Fruit fly (Drosophila melanogaster): ENCODE results near the gene twin.

twin gene

dm6 chr3R:24271071-24271470, 49.3 kb upstream of the twin start, which contains the start of gene jar (continued):
- TF ChIP-seq sima (GFP tag; optimal IDR thresholded peaks at IDR 0.05) (no peak), Ada2b (GFP tag; IDR thresholded peaks at IDR 0.05) (no peak), CG17186 (GFP tag; optimal IDR thresholded peaks at IDR 0.05) (peak; percentile 99), CG4282 (GFP tag; optimal IDR thresholded peaks at IDR 0.05) (no peak), CG15601 (tag; optimal IDR thresholded peaks at IDR 0.05) (peak; percentile 37), ap (GFP tag; IDR thresholded peaks at IDR 0.05) (no peak), Lim3 (GFP tag; IDR thresholded peaks at IDR 0.05) (no peak), fd102C (GFP tag; optimal IDR thresholded peaks at IDR 0.05) (peak; percentile 21), PHDP (tag; optimal IDR thresholded peaks at IDR 0.05) (peak; percentile 46), CG3726 (GFP tag; IDR thresholded peaks at IDR 0.05) (no peak), Gsc (GFP tag; IDR thresholded peaks at IDR 0.05) (no peak), nmo (GFP tag; optimal IDR thresholded peaks at IDR 0.05) (peak; percentile 45), CG13287 (GFP tag; IDR thresholded peaks at IDR 0.05; ENCODE audit: partially characterized antibody) (peak; percentile 95), pb (GFP tag; optimal IDR thresholded peaks at IDR 0.05) (peak; percentile 28), grau (tag; optimal IDR thresholded peaks at IDR 0.05) (peak; percentile 43), jing (GFP tag; optimal IDR thresholded peaks at IDR 0.05) (no peak), odd (GFP tag; optimal IDR thresholded peaks at IDR 0.05) (peak; percentile 22), CG3407 (GFP tag; optimal IDR thresholded peaks at IDR 0.05) (no peak), CG6813 (GFP tag; optimal IDR thresholded peaks at IDR 0.05) (peak; percentile 7), psq (GFP tag; optimal IDR thresholded peaks at IDR 0.05) (no peak), nerfin-2 (GFP tag; IDR thresholded peaks at IDR 0.05; ENCODE audit: partially characterized antibody) (peak; percentile 54; the same call in 1 of the 2 replicates), gce (GFP tag; IDR thresholded peaks at IDR 0.05) (no peak; the same call in 2 of the 3 replicates), knrl (GFP tag; IDR thresholded peaks at IDR 0.05; ENCODE audit: partially characterized antibody) (peak; percentile 88), HLH3B (GFP tag; IDR thresholded peaks at IDR 0.05) (peak; percentile 9; the same call in 1 of the 2 replicates), Sry-β (GFP tag; optimal IDR thresholded peaks at IDR 0.05) (peak; percentile 42), pnt (GFP tag; optimal IDR thresholded peaks at IDR 0.05) (no peak), p53 (GFP tag; optimal IDR thresholded peaks at IDR 0.05) (no peak), Vsx1 (GFP tag; optimal IDR thresholded peaks at IDR 0.05) (peak; percentile 12), CG3281 (GFP tag; optimal IDR thresholded peaks at IDR 0.05) (peak; percentile 30), CG4730 (GFP tag; IDR thresholded peaks at IDR 0.05) (no peak), Usf (GFP tag; optimal IDR thresholded peaks at IDR 0.05) (no peak), CG7372 (GFP tag; IDR thresholded peaks at IDR 0.05) (no peak), CG17612 (GFP tag; IDR thresholded peaks at IDR 0.05) (no peak), CG1832 (GFP tag; optimal IDR thresholded peaks at IDR 0.05) (no peak), CG11085 (GFP tag; IDR thresholded peaks at IDR 0.05) (no peak), CG16815 (GFP tag; optimal IDR thresholded peaks at IDR 0.05) (no peak), Hsf (GFP tag; optimal IDR thresholded peaks at IDR 0.05) (no peak), CG7556 (GFP tag; optimal IDR thresholded peaks at IDR 0.05) (no peak), CG32772 (GFP tag; IDR thresholded peaks at IDR 0.05) (no peak), Atf-2 (GFP tag; optimal IDR thresholded peaks at IDR 0.05) (no peak), MTF-1 (GFP tag; optimal IDR thresholded peaks at IDR 0.05; ENCODE audit: borderline replicate concordance) (peak; percentile 51), CG11696 (GFP tag; IDR thresholded peaks at IDR 0.05) (peak; percentile 21; the same call in 1 of the 2 replicates), CG15011 (GFP tag; optimal IDR thresholded peaks at IDR 0.05) (no peak), chinmo (GFP tag; IDR thresholded peaks at IDR 0.05; ENCODE audit: partially characterized antibody) (peak; percentile 95; the same call in 3 of the 4 replicates), gt (GFP tag; IDR thresholded peaks at IDR 0.05) (no peak), zfh2 (GFP tag; optimal IDR thresholded peaks at IDR 0.05) (no peak), trem (tag; optimal IDR thresholded peaks at IDR 0.05) (peak; percentile 84), Dip3 (GFP tag; optimal IDR thresholded peaks at IDR 0.05) (no peak), chn (GFP tag; optimal IDR thresholded peaks at IDR 0.05) (peak; percentile 21), inv (GFP tag; IDR thresholded peaks at IDR 0.05; ENCODE audit: partially characterized antibody) (peak; percentile 83), mam (GFP tag; optimal IDR thresholded peaks at IDR 0.05) (no peak)
